Worm (Caenorhabditis elegans) whole organism, early embryonic: ENCODE measurements around the gene asm-3.
A peak's percentile ranks its signal among the peaks of the same experiment; 100 is the strongest.

Source experiments
- F13C5.2 ChIP-seq: sonication (generic microtip); optimal IDR thresholded peaks from 2 replicates; lab custom pipeline; 2017; ENCODE audit warnings: mild to moderate bottlenecking, missing genetic modification characterization, inconsistent platforms, missing compliant biosample characterization
- ama-1 ChIP-seq: fragments of 150-350 bp; optimal IDR thresholded peaks from 2 replicates; lab custom pipeline; 2014
- ceh-36 ChIP-seq: sonication (generic microtip); optimal IDR thresholded peaks from 2 replicates; lab custom pipeline; 2016; ENCODE audit warnings: missing genetic modification characterization, inconsistent platforms, missing compliant biosample characterization
- scrt-1 ChIP-seq: fragments of 200-800 bp; sonication (Bioruptor generic); IDR thresholded peaks from 2 replicates; pipeline ENCODE4 v1.3.6; 2022; ENCODE audit warnings: missing genetic modification characterization, missing compliant biosample characterization
- sea-1 ChIP-seq: fragments of 200-800 bp; sonication (Bioruptor generic); conservative IDR thresholded peaks from 2 replicates; pipeline ENCODE4 v1.3.6; 2022; ENCODE audit warnings: missing genetic modification characterization, missing compliant biosample characterization
- tra-4 ChIP-seq: sonication (generic microtip); optimal IDR thresholded peaks from 2 replicates; lab custom pipeline; 2017; ENCODE audit warnings: missing genetic modification characterization, missing compliant biosample characterization

DNA sequence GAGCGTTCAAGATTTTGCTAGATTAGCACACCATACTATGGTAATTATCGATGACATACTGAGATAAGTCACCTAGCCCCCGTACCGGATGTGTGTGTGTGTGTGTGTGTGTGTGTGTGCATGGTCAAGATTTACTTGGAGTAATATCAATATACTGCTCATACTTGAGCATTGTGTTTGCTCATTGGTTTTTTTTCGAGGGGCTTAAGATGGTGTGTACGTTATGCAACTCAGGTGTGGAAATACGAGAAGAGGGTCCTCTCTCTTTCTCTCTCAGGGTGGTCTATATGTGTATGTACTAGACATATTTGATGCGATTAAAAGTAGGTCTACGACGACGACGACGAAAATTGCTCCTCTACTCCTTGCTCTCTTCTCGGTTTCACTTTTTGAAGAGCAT, 36.7 kb upstream of the asm-3 start:
- TF ChIP-seq F13C5.2 (tag; lab: Kevin White, UChicago) = no peak
- no peak for TF ChIP-seq ama-1 (lab: Kevin White, UChicago)
- TF ChIP-seq tra-4 (tag; lab: Kevin White, UChicago) = no peak
- TF ChIP-seq sea-1 = no peak
- peak; percentile 12 for TF ChIP-seq ceh-36 (tag; lab: Kevin White, UChicago)
- TF ChIP-seq scrt-1 (GFP tag; lab: Robert Waterston, UW) = no peak
